Worm (Caenorhabditis elegans): Measurements from ENCODE around the gene F46C5.2.

F46C5.2 gene

ce11 chrII:8844465-8845126 is 15.5 kb upstream of the F46C5.2 start, which contains the start of gene F46C5.6 (continued):
- peak; percentile 37 for TF ChIP-seq nhr-11 (tag; optimal IDR thresholded peaks at IDR 0.05)
- TF ChIP-seq hmg-1.1 (GFP tag; IDR thresholded peaks at IDR 0.05): no peak
- TF ChIP-seq gei-8 (GFP tag; optimal IDR thresholded peaks at IDR 0.05): no peak
- TF ChIP-seq dpl-1 (GFP tag; optimal IDR thresholded peaks at IDR 0.05): no peak
- no peak for TF ChIP-seq attf-4 (tag; optimal IDR thresholded peaks at IDR 0.05)
- no peak for TF ChIP-seq pha-4 (GFP tag; IDR thresholded peaks at IDR 0.05)
- no peak for TF ChIP-seq pha-4 (tag; optimal IDR thresholded peaks at IDR 0.05)

- TF ChIP-seq ceh-62 (tag; optimal IDR thresholded peaks at IDR 0.05) (no peak), mdl-1 (tag; optimal IDR thresholded peaks at IDR 0.05) (no peak), Y105C5A.15 (GFP tag; IDR thresholded peaks at IDR 0.05) (no peak), attf-4 (tag; optimal IDR thresholded peaks at IDR 0.05) (no peak), lin-1 (GFP tag; IDR thresholded peaks at IDR 0.05) (no peak)
Observed at ce11 chrII:8839025-8839424, 9.9 kb upstream of the F46C5.2 start, which contains the start of gene F46C5.7. Gene F46C5.7, plus strand, starts transcription at chrII:8839325.

- TF ChIP-seq zip-11 (GFP tag; IDR thresholded peaks at IDR 0.05): no peak
- TF ChIP-seq madf-5 (GFP tag; IDR thresholded peaks at IDR 0.05): no peak
- TF ChIP-seq unc-39 (tag; optimal IDR thresholded peaks at IDR 0.05): no peak
- no peak for TF ChIP-seq rbr-2 (tag; optimal IDR thresholded peaks at IDR 0.05)
- TF ChIP-seq unc-62 (GFP tag; optimal IDR thresholded peaks at IDR 0.05 in 1 of 2): peak in 1 of 2 experiments; percentile 35
- TF ChIP-seq unc-62 (tag; optimal IDR thresholded peaks at IDR 0.05): no peak
- no peak for TF ChIP-seq lim-7 (GFP tag; IDR thresholded peaks at IDR 0.05)
- no peak for TF ChIP-seq dmd-6 (GFP tag; IDR thresholded peaks at IDR 0.05)
- TF ChIP-seq tra-1 (GFP tag; IDR thresholded peaks at IDR 0.05): no peak
- TF ChIP-seq fkh-10 (GFP tag; optimal IDR thresholded peaks at IDR 0.05): peak; percentile 76
- TF ChIP-seq arid-1 (GFP tag; conservative IDR thresholded peaks at IDR 0.05): no peak
- no peak for TF ChIP-seq pqm-1 (tag; optimal IDR thresholded peaks at IDR 0.05)
- no peak for TF ChIP-seq ces-1 (GFP tag; optimal IDR thresholded peaks at IDR 0.05)
- no peak for TF ChIP-seq nhr-102 (tag; optimal IDR thresholded peaks at IDR 0.05)
- no peak for TF ChIP-seq nhr-11 (tag; optimal IDR thresholded peaks at IDR 0.05)
Observed at ce11 chrII:8835857-8836256, 6.8 kb upstream of the F46C5.2 start, which contains the start of gene F46C5.4. Gene F46C5.4, plus strand, starts transcription at chrII:8836078.

- TF ChIP-seq duxl-1 (tag; optimal IDR thresholded peaks at IDR 0.05; ENCODE audit: poor library complexity): no peak
- peak; percentile 94 for TF ChIP-seq aha-1 (tag)
- no peak for TF ChIP-seq Y75B8A.6 (GFP tag; IDR thresholded peaks at IDR 0.05)
Observed at ce11 chrII:8832941-8833340, 3.9 kb upstream of the F46C5.2 start.

- TF ChIP-seq aha-1 (tag) (peak; percentile 20), ctbp-1 (GFP tag; IDR thresholded peaks at IDR 0.05) (0 out of 2 replicates have a peak, but pooled peaks have one; percentile 37), egl-27 (tag; optimal IDR thresholded peaks at IDR 0.05) (no peak)
Observed at ce11 chrII:8830917-8831316, 1.8 kb upstream of the F46C5.2 start.

ce11 chrII:8825769-8826168 is 3.3 kb downstream of the F46C5.2 start, which contains the start of gene nas-25:
Gene nas-25, plus strand, starts transcription at chrII:8826069.
- TF ChIP-seq zfp-3 (GFP tag; conservative IDR thresholded peaks at IDR 0.05) (no peak), vab-7 (GFP tag; IDR thresholded peaks at IDR 0.05) (no peak), unc-62 (GFP tag; optimal IDR thresholded peaks at IDR 0.05 in 1 of 2) (no peak), unc-62 (tag; optimal IDR thresholded peaks at IDR 0.05) (no peak), tag-97 (GFP tag; IDR thresholded peaks at IDR 0.05) (no peak), zfp-2 (tag; optimal IDR thresholded peaks at IDR 0.05) (no peak), fkh-10 (GFP tag; optimal IDR thresholded peaks at IDR 0.05) (no peak), nhr-237 (tag; optimal IDR thresholded peaks at IDR 0.05) (no peak), ces-1 (GFP tag; optimal IDR thresholded peaks at IDR 0.05) (no peak), mep-1 (tag; optimal IDR thresholded peaks at IDR 0.05) (no peak), daf-19 (GFP tag; conservative IDR thresholded peaks at IDR 0.05) (no peak), duxl-1 (tag; optimal IDR thresholded peaks at IDR 0.05; ENCODE audit: poor library complexity) (no peak), spr-3 (GFP tag; optimal IDR thresholded peaks at IDR 0.05) (no peak), set-16 (GFP tag; IDR thresholded peaks at IDR 0.05) (no peak), dmd-6 (GFP tag; IDR thresholded peaks at IDR 0.05) (no peak), aha-1 (tag) (no peak), Y75B8A.6 (GFP tag; IDR thresholded peaks at IDR 0.05) (no peak), Y5F2A.4 (GFP tag; optimal IDR thresholded peaks at IDR 0.05) (no peak), dpl-1 (GFP tag; optimal IDR thresholded peaks at IDR 0.05) (no peak), rbr-2 (tag; optimal IDR thresholded peaks at IDR 0.05) (no peak)
